Worm (Caenorhabditis elegans) whole organism, late embryonic: ENCODE results near the gene prx-10.

Experiments used
- K09A11.1 ChIP-seq: sonication (generic microtip); optimal IDR thresholded peaks from 2 replicates; lab custom pipeline; 2017; ENCODE audit warnings: antibody characterized with exemption, mild to moderate bottlenecking, missing genetic modification characterization, missing compliant biosample characterization; ENCODE audit not compliant: insufficient read depth
- T23F11.4 ChIP-seq: fragments of 200-800 bp; sonication (Bioruptor generic); optimal IDR thresholded peaks from 2 replicates; lab custom pipeline; 2018; ENCODE audit warnings: mild to moderate bottlenecking, missing genetic modification characterization, missing compliant biosample characterization
- Y22D7AL.16 ChIP-seq: sonication (generic microtip); optimal IDR thresholded peaks from 2 replicates; lab custom pipeline; 2016; ENCODE audit warnings: missing genetic modification characterization, missing compliant biosample characterization
- ama-1 ChIP-seq: fragments of 150-350 bp; optimal IDR thresholded peaks from 2 replicates; lab custom pipeline; 2014
- ceh-14 ChIP-seq: sonication (generic microtip); optimal IDR thresholded peaks from 2 replicates; lab custom pipeline; 2016; ENCODE audit warnings: missing genotype, missing genetic modification characterization, missing compliant biosample characterization
- ceh-18 ChIP-seq: sonication (generic microtip); optimal IDR thresholded peaks from 2 replicates; lab custom pipeline; 2016; ENCODE audit warnings: missing genetic modification characterization, missing compliant biosample characterization
- ceh-2 ChIP-seq: sonication (generic microtip); optimal IDR thresholded peaks from 2 replicates; lab custom pipeline; 2016; ENCODE audit warnings: missing genotype, missing genetic modification characterization, missing compliant biosample characterization
- ceh-22 ChIP-seq: sonication (generic microtip); optimal IDR thresholded peaks from 2 replicates; lab custom pipeline; 2017; ENCODE audit warnings: missing biosample characterization, missing genetic modification characterization
- ceh-24 ChIP-seq: sonication (generic microtip); optimal IDR thresholded peaks from 2 replicates; lab custom pipeline; 2016; ENCODE audit warnings: mild to moderate bottlenecking, missing genetic modification characterization, missing compliant biosample characterization
- ceh-31 ChIP-seq: sonication (generic microtip); optimal IDR thresholded peaks from 2 replicates; lab custom pipeline; 2016; ENCODE audit warnings: missing genetic modification characterization, missing compliant biosample characterization
- ceh-45 ChIP-seq: fragments of 200-800 bp; sonication (Bioruptor generic); IDR thresholded peaks from 2 replicates; pipeline ENCODE4 v1.3.6; 2022; ENCODE audit warnings: missing genetic modification reagents, missing genetic modification characterization, missing compliant biosample characterization
- ceh-6 ChIP-seq: fragments of 200-800 bp; sonication (Bioruptor generic); optimal IDR thresholded peaks from 2 replicates; lab custom pipeline; 2018; ENCODE audit warnings: mild to moderate bottlenecking, missing genetic modification characterization, missing compliant biosample characterization
- ceh-9 ChIP-seq: sonication (generic microtip); optimal IDR thresholded peaks from 2 replicates; lab custom pipeline; 2016; ENCODE audit warnings: mild to moderate bottlenecking, missing genetic modification characterization, inconsistent platforms, missing compliant biosample characterization
- dmd-4 ChIP-seq: sonication (generic microtip); optimal IDR thresholded peaks from 2 replicates; lab custom pipeline; 2016; ENCODE audit warnings: borderline replicate concordance, missing genetic modification characterization, missing compliant biosample characterization
- ets-4 ChIP-seq: sonication (generic microtip); optimal IDR thresholded peaks from 2 replicates; lab custom pipeline; 2016; ENCODE audit warnings: missing genetic modification characterization, missing compliant biosample characterization
- fkh-10 ChIP-seq: fragments of 150-350 bp; optimal IDR thresholded peaks from 2 replicates; lab custom pipeline; 2014; ENCODE audit warnings: missing biosample characterization, missing genetic modification reagents, missing genetic modification characterization
- gmeb-2 ChIP-seq: sonication (generic microtip); optimal IDR thresholded peaks from 2 replicates; lab custom pipeline; 2016; ENCODE audit warnings: missing genetic modification characterization, inconsistent platforms, missing compliant biosample characterization
- hlh-15 ChIP-seq: sonication (generic microtip); optimal IDR thresholded peaks from 2 replicates; lab custom pipeline; 2016; ENCODE audit warnings: missing genetic modification characterization, missing compliant biosample characterization
- lim-6 ChIP-seq: sonication (generic microtip); optimal IDR thresholded peaks from 2 replicates; lab custom pipeline; 2016; ENCODE audit warnings: missing genetic modification characterization, missing compliant biosample characterization
- madf-2 ChIP-seq: sonication (generic microtip); optimal IDR thresholded peaks from 2 replicates; lab custom pipeline; 2017; ENCODE audit warnings: missing genetic modification characterization, missing compliant biosample characterization
- mec-3 ChIP-seq: sonication (generic microtip); optimal IDR thresholded peaks from 2 replicates; lab custom pipeline; 2016; ENCODE audit warnings: borderline replicate concordance, missing genetic modification characterization, missing compliant biosample characterization
- nfya-1 ChIP-seq: sonication (generic microtip); optimal IDR thresholded peaks from 2 replicates; lab custom pipeline; 2017; ENCODE audit warnings: missing genetic modification characterization, mild to moderate bottlenecking, missing compliant biosample characterization, antibody characterized with exemption, moderate library complexity
- nhr-232 ChIP-seq: sonication (generic microtip); optimal IDR thresholded peaks from 2 replicates; lab custom pipeline; 2016; ENCODE audit warnings: missing genetic modification characterization, missing compliant biosample characterization
- npax-4 ChIP-seq: sonication (generic microtip); optimal IDR thresholded peaks from 2 replicates; lab custom pipeline; 2016; ENCODE audit warnings: missing genetic modification characterization, missing compliant biosample characterization
- odd-2 ChIP-seq: sonication (generic microtip); optimal IDR thresholded peaks from 2 replicates; lab custom pipeline; 2017; ENCODE audit warnings: antibody characterized with exemption, mild to moderate bottlenecking, missing genetic modification characterization, missing compliant biosample characterization
- pax-1 ChIP-seq: fragments of 150-350 bp; optimal IDR thresholded peaks from 2 replicates; lab custom pipeline; 2014; ENCODE audit warnings: missing biosample characterization, missing genetic modification characterization
- pha-2 ChIP-seq: sonication (generic microtip); optimal IDR thresholded peaks from 2 replicates; lab custom pipeline; 2017; ENCODE audit warnings: mild to moderate bottlenecking, missing genetic modification characterization, missing compliant biosample characterization
- pha-4 ChIP-seq: fragments of 150-350 bp; optimal IDR thresholded peaks from 2 replicates; lab custom pipeline; 2018; ENCODE audit warnings: missing biosample characterization, missing genetic modification reagents, missing genetic modification characterization
- pqm-1 ChIP-seq: sonication (generic microtip); optimal IDR thresholded peaks from 2 replicates; lab custom pipeline; 2016; ENCODE audit warnings: missing genetic modification characterization, missing compliant biosample characterization
- ref-2 ChIP-seq: sonication (generic microtip); optimal IDR thresholded peaks from 2 replicates; lab custom pipeline; 2016; ENCODE audit warnings: missing genetic modification characterization, missing compliant biosample characterization
- rnt-1 ChIP-seq: sonication (generic microtip); optimal IDR thresholded peaks from 2 replicates; lab custom pipeline; 2016; ENCODE audit warnings: missing genetic modification characterization, missing compliant biosample characterization
- sdc-2 ChIP-seq: sonication (generic microtip); optimal IDR thresholded peaks from 2 replicates; lab custom pipeline; 2016; ENCODE audit warnings: missing genotype, missing genetic modification characterization, missing compliant biosample characterization
- sox-2 ChIP-seq: fragments of 200-800 bp; sonication (Bioruptor generic); IDR thresholded peaks from 2 replicates; pipeline ENCODE4 v1.3.6; 2022; ENCODE audit warnings: missing genetic modification reagents, missing genetic modification characterization, missing compliant biosample characterization
- sox-4 ChIP-seq: sonication (generic microtip); optimal IDR thresholded peaks from 2 replicates; lab custom pipeline; 2017; ENCODE audit warnings: mild to moderate bottlenecking, missing genetic modification characterization, inconsistent platforms, missing compliant biosample characterization
- unc-3 ChIP-seq, 2 experiments: fragments of 200-800 bp in 1 of 2; sonication (Bioruptor generic) in 1 of 2; sonication (generic microtip) in 1 of 2; conservative IDR thresholded peaks in 1 of 2; optimal IDR thresholded peaks in 1 of 2; 2 replicates each; pipeline versions ENCODE4 v1.3.6 to Lab custom; 2016 to 2022; ENCODE audit warnings: missing compliant biosample characterization in 2 of 2, missing genetic modification characterization in 2 of 2, missing genetic modification reagents in 1 of 2
- ztf-16 ChIP-seq: sonication (generic microtip); optimal IDR thresholded peaks from 2 replicates; lab custom pipeline; 2017; ENCODE audit warnings: missing genetic modification characterization, missing compliant biosample characterization

The prx-10 gene

ce11 chrIII:5229511-5230250, 6.5 kb upstream of the prx-10 start:
- TF ChIP-seq nhr-232 (no peak), Y22D7AL.16 (tag; lab: Kevin White, UChicago) (no peak), ztf-16 (tag; lab: Kevin White, UChicago) (no peak), pha-2 (no peak)

DNA sequence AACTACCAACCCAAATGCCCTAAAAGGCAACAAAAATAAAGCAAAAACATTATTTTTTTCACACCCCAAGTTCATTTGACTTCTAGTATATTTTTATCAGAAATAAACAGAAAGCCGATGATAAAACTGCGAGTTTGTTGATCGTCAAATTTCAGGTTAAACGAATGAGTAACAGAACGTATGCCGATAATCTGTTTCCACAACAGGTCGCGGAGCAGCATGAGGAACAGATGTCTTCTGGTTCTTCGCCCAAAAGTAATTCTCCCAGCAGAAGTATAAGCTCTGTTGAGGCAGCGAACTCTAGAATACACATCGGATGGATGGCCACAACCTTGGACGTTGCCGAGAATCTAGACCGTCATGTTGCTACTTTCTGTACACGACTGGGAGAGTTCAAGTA, 5.8 kb upstream of the prx-10 start, which contains the start of gene prmt-5:
Gene prmt-5 (plus strand): TSS at position 141 of the 400 bp plus-strand sequence.
- no peak for TF ChIP-seq ceh-31 (tag; lab: Kevin White, UChicago)
- no peak for TF ChIP-seq dmd-4 (tag; lab: Kevin White, UChicago)
- no peak for TF ChIP-seq nfya-1 (tag; lab: Kevin White, UChicago)
- no peak for TF ChIP-seq unc-3 (GFP tag; conservative IDR thresholded peaks at IDR 0.05; lab: Robert Waterston, UW)
- TF ChIP-seq unc-3 (tag; optimal IDR thresholded peaks at IDR 0.05; lab: Kevin White, UChicago) = no peak
- TF ChIP-seq madf-2 (tag; lab: Kevin White, UChicago) = no peak
- no peak for TF ChIP-seq ets-4 (tag; lab: Kevin White, UChicago)
- no peak for TF ChIP-seq ceh-2 (tag; lab: Kevin White, UChicago)
- TF ChIP-seq ceh-45 (GFP tag; lab: Robert Waterston, UW) = no peak
- TF ChIP-seq ceh-18 (tag; lab: Kevin White, UChicago) = no peak
- no peak for TF ChIP-seq rnt-1 (tag; lab: Kevin White, UChicago)
- TF ChIP-seq ceh-9 (tag; lab: Kevin White, UChicago) = no peak
- no peak for TF ChIP-seq pqm-1 (tag; lab: Kevin White, UChicago)
- TF ChIP-seq lim-6 (tag; lab: Kevin White, UChicago) = no peak
- TF ChIP-seq sdc-2 = no peak
- no peak for TF ChIP-seq mec-3 (tag; lab: Kevin White, UChicago)
- no peak for TF ChIP-seq gmeb-2
- no peak for TF ChIP-seq ama-1 (lab: Kevin White, UChicago)

- TF ChIP-seq ceh-24 (tag; lab: Kevin White, UChicago) (no peak), pqm-1 (tag; lab: Kevin White, UChicago) (no peak), madf-2 (tag; lab: Kevin White, UChicago) (no peak), hlh-15 (tag; lab: Kevin White, UChicago) (no peak), ama-1 (lab: Kevin White, UChicago) (no peak), K09A11.1 (tag; lab: Kevin White, UChicago) (no peak), pax-1 (tag; lab: Kevin White, UChicago) (no peak), ceh-6 (GFP tag; lab: Kevin White, UChicago) (no peak), Y22D7AL.16 (tag; lab: Kevin White, UChicago) (no peak), odd-2 (tag; lab: Kevin White, UChicago) (no peak), npax-4 (no peak), ceh-14 (tag; lab: Kevin White, UChicago) (no peak), pha-4 (tag; lab: Kevin White, UChicago) (no peak), sox-4 (no peak), fkh-10 (no peak), ceh-22 (no peak)
These were observed 3.1 kb upstream of the prx-10 start for ce11 chrIII:5233140-5233539.

DNA sequence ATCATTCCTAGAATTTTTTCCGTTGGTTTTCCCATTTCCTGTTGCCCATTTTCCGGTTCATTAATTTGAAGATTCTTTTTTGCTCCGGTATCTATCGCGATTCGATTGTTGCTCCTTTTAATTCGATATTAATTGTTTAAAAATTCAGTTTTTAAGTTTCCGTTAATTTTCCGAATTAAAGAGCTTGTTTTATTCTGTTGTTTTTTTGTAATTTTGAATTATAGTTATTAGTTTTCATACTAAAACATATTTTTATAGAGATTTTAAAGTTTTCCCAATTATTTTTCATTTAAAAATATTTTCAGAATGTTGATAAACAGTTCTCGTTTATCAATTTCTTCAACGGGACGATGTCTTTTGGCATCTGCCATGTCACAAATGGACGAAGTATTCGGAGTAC, 1.9 kb upstream of the prx-10 start, which contains the start of gene mrps-26:
Gene mrps-26 (plus strand): TSS at position 301 of the 400 bp plus-strand sequence.
- TF ChIP-seq nfya-1 (tag; lab: Kevin White, UChicago) (no peak), ceh-22 (no peak), pqm-1 (tag; lab: Kevin White, UChicago) (no peak), sox-2 (GFP tag; lab: Robert Waterston, UW) (no peak), T23F11.4 (GFP tag; lab: Kevin White, UChicago) (no peak), ref-2 (no peak), fkh-10 (no peak)
